Fruit fly (Drosophila melanogaster): Measurements from ENCODE around the gene Vps45.

DNA sequence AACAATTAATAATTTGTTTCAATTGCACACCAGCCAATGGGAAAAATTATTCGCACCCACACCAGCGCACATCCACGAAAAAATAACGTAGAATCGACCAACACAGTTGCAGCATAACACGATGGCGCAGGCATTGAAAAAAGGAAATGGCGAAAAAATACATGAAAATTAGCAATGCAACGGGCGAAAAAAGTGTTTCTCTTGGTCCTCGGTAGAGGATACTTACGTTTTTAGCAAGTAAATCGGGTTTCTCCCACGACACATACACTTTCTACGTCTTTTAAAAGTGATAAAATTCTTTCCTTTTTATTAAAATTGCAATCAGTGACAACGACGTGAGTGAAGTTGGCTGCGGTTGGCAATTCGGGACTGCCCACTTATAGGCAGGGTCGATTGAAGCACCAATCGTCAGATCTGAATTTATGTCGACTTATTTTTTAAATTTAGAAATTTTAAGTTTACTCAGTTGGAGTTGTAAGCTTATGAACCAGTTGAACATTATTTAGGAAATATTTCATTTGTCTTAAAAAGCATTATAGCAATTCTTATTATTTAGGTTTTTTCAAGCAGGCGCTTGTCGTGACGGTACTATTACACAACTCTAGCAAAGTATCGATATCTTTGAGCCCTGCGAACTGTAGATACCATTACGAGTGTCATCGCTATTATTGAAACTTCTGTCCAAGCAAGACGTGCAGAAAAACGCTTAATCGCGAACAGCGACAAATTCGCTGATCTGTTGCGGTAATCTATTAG lies 13.8 kb downstream of the Vps45 start, which contains the start of the genes Kap-alpha3 and Son:
- TF ChIP-seq CG8478 (optimal IDR thresholded peaks at IDR 0.05) (no peak), CTCF (optimal IDR thresholded peaks at IDR 0.05) (no peak)

Data from S2 (cell line).